Worm (Caenorhabditis elegans) whole organism, L2 larva: Measurements from ENCODE around the gene dhs-5.

ENCODE experiments used
- Y55F3AM.14 ChIP-seq: fragments of 200-800 bp; sonication (Bioruptor generic); optimal IDR thresholded peaks from 2 replicates; lab custom pipeline; 2018; ENCODE audit warnings: mild to moderate bottlenecking, missing genetic modification characterization, missing compliant biosample characterization
- aly-2 ChIP-seq: fragments of 150-350 bp; optimal IDR thresholded peaks from 2 replicates; lab custom pipeline; 2014; ENCODE audit warnings: missing biosample characterization, missing genetic modification characterization
- elt-3 ChIP-seq: sonication (generic microtip); optimal IDR thresholded peaks from 2 replicates; lab custom pipeline; 2017; ENCODE audit warnings: missing biosample characterization, missing genetic modification characterization
- nhr-77 ChIP-seq: fragments of 150-350 bp; optimal IDR thresholded peaks from 2 replicates; lab custom pipeline; 2014; ENCODE audit warnings: missing biosample characterization, missing genetic modification characterization
- skn-1 ChIP-seq: sonication (generic microtip); optimal IDR thresholded peaks from 2 replicates; lab custom pipeline; 2017; ENCODE audit warnings: missing biosample characterization, missing genetic modification characterization
- sma-9 ChIP-seq, 2 experiments: fragments of 150-350 bp in 1 of 2; sonication (generic microtip) in 1 of 2; optimal IDR thresholded peaks; 2 replicates each; lab custom pipeline; 2014 to 2016; ENCODE audit warnings: missing genetic modification characterization in 2 of 2, mild to moderate bottlenecking in 1 of 2, missing biosample characterization in 1 of 2, missing compliant biosample characterization in 1 of 2, missing genetic modification reagents in 1 of 2, moderate library complexity in 1 of 2
- unc-39 ChIP-seq: fragments of 150-350 bp; optimal IDR thresholded peaks from 2 replicates; lab custom pipeline; 2014; ENCODE audit warnings: missing biosample characterization, missing genetic modification characterization

DNA sequence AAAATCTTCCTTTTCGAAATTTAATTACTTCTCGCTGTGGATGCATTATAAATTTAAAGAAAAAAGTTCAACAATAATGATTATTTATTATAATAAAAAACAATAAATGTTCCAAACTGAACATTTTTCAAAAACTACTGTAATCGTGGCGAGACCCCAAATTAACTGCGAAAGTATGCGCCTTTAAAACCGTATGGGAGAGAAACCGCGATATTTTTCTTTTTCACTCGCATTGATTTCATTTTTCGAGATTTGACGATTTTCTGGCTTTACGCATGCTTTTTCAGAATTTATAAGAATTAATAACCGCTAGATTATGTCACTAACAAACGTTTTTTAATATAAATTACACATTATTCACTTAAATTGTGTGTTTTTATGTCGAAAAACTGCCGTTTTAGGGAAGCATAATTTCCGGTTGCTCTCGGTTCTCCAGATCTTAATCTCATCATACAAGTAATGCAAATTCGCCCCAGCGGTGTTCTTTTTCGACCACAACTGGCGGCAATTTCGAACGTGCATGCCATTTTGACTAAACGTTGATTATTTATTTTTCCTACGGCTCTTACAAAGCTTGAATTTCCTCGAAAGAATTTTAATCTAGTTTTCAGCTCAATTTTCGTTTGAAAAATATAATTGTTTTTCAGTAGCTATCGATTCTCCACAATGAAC, 47.5 kb downstream of the dhs-5 start, which contains the start of gene F12A10.8:
- TF ChIP-seq aly-2, result no peak
- no peak for TF ChIP-seq sma-9 (GFP tag; optimal IDR thresholded peaks at IDR 0.05; lab: Kevin White, UChicago)
- TF ChIP-seq sma-9 (tag; optimal IDR thresholded peaks at IDR 0.05; lab: Kevin White, UChicago), result no peak
- TF ChIP-seq unc-39 (tag; lab: Kevin White, UChicago), result no peak
- TF ChIP-seq Y55F3AM.14, result no peak
- TF ChIP-seq nhr-77 (tag; lab: Kevin White, UChicago), result no peak
- TF ChIP-seq elt-3 (tag; lab: Kevin White, UChicago), result no peak
- no peak for TF ChIP-seq skn-1 (tag; lab: Kevin White, UChicago)
